Fruit fly (Drosophila melanogaster) whole organism, embryonic: ENCODE data around the gene Sps2.
A peak's percentile ranks its signal among the peaks of the same experiment; 100 is the strongest.

Experiments used
- Ada2b ChIP-seq: fragments of 200-800 bp; sonication (Bioruptor generic); IDR thresholded peaks from 2 replicates; pipeline ENCODE4 v1.3.6; 2022; ENCODE audit warnings: missing biosample characterization, missing genetic modification characterization
- Asciz ChIP-seq: fragments of 200-800 bp; sonication (Bioruptor generic); optimal IDR thresholded peaks from 2 replicates; lab custom pipeline; 2017; ENCODE audit warnings: missing biosample characterization, mild to moderate bottlenecking, missing genetic modification characterization, missing genetic modification reagents
- Blimp-1 ChIP-seq: fragments of 200-800 bp; sonication (Bioruptor generic); optimal IDR thresholded peaks from 3 replicates; lab custom pipeline; 2018; ENCODE audit warnings: missing biosample characterization, missing genetic modification characterization, mild to moderate bottlenecking, moderate library complexity, missing genetic modification reagents
- CG11093 ChIP-seq: fragments of 200-800 bp; sonication (Bioruptor generic); IDR thresholded peaks from 3 replicates; pipeline ENCODE4 v1.3.6; 2022; ENCODE audit warnings: missing biosample characterization, missing genetic modification characterization
- CG11560 ChIP-seq: fragments of 200-800 bp; sonication (Bioruptor generic); IDR thresholded peaks from 3 replicates; pipeline ENCODE4 v1.3.6; 2022; ENCODE audit warnings: missing biosample characterization, missing genetic modification characterization
- CG13287 ChIP-seq: fragments of 200-800 bp; sonication (Bioruptor generic); IDR thresholded peaks from 2 replicates; pipeline ENCODE4 v1.3.6; 2022; ENCODE audit warnings: missing biosample characterization, missing genetic modification characterization; ENCODE audit not compliant: partially characterized antibody
- CG13424 ChIP-seq: fragments of 200-800 bp; sonication (Bioruptor generic); optimal IDR thresholded peaks from 2 replicates; lab custom pipeline; 2019; ENCODE audit warnings: missing biosample characterization, mild to moderate bottlenecking, missing genetic modification characterization, moderate library complexity
- CG14965 ChIP-seq: fragments of 200-800 bp; sonication (Bioruptor generic); optimal IDR thresholded peaks from 2 replicates; lab custom pipeline; 2016; ENCODE audit warnings: missing biosample characterization, missing genetic modification characterization, borderline replicate concordance
- CG1529 ChIP-seq: fragments of 200-800 bp; sonication (Bioruptor generic); optimal IDR thresholded peaks from 3 replicates; lab custom pipeline; 2018; ENCODE audit warnings: missing biosample characterization, missing genetic modification characterization
- CG16815 ChIP-seq: fragments of 200-800 bp; sonication (Bioruptor generic); optimal IDR thresholded peaks from 3 replicates; lab custom pipeline; 2017; ENCODE audit warnings: missing biosample characterization, mild to moderate bottlenecking, missing genetic modification characterization
- CG32532 ChIP-seq: fragments of 200-800 bp; sonication (Bioruptor generic); IDR thresholded peaks from 2 replicates; pipeline ENCODE4 v1.3.6; 2022; ENCODE audit warnings: missing biosample characterization, missing genetic modification characterization
- CG34376 ChIP-seq: fragments of 200-800 bp; sonication (Bioruptor generic); optimal IDR thresholded peaks from 2 replicates; lab custom pipeline; 2018; ENCODE audit warnings: missing biosample characterization, mild to moderate bottlenecking, missing genetic modification characterization
- CG3838 ChIP-seq: fragments of 200-800 bp; sonication (Bioruptor generic); optimal IDR thresholded peaks from 3 replicates; lab custom pipeline; 2016; ENCODE audit warnings: missing biosample characterization, missing genetic modification characterization
- CG4328 ChIP-seq: fragments of 200-800 bp; sonication (Bioruptor generic); optimal IDR thresholded peaks from 3 replicates; lab custom pipeline; 2017; ENCODE audit warnings: missing biosample characterization, missing genetic modification reagents, missing genetic modification characterization
- CG4820 ChIP-seq: fragments of 200-800 bp; sonication (Bioruptor generic); optimal IDR thresholded peaks from 3 replicates; lab custom pipeline; 2016; ENCODE audit warnings: missing biosample characterization, missing genetic modification characterization
- CG5180 ChIP-seq: fragments of 200-800 bp; sonication (Bioruptor generic); optimal IDR thresholded peaks from 3 replicates; lab custom pipeline; 2017; ENCODE audit warnings: missing biosample characterization, missing genetic modification characterization, mild to moderate bottlenecking, moderate library complexity, missing genetic modification reagents
- CG6854 ChIP-seq: fragments of 200-800 bp; sonication (Bioruptor generic); optimal IDR thresholded peaks from 3 replicates; lab custom pipeline; 2017; ENCODE audit warnings: missing biosample characterization, mild to moderate bottlenecking, missing genetic modification characterization
- CG7786 ChIP-seq: fragments of 200-800 bp; sonication (Bioruptor generic); optimal IDR thresholded peaks from 2 replicates; lab custom pipeline; 2016; ENCODE audit warnings: missing biosample characterization, missing genetic modification characterization
- CG7963 ChIP-seq: fragments of 200-800 bp; sonication (Bioruptor generic); IDR thresholded peaks from 3 replicates; pipeline ENCODE4 v1.3.6; 2022; ENCODE audit warnings: missing biosample characterization, missing genetic modification characterization; ENCODE audit not compliant: partially characterized antibody
- CG8478 ChIP-seq: fragments of >200 bp; optimal IDR thresholded peaks from 2 replicates; lab custom pipeline; 2018
- CG9215 ChIP-seq: fragments of 200-800 bp; sonication (Bioruptor generic); IDR thresholded peaks from 2 replicates; pipeline ENCODE4 v1.3.6; 2022; ENCODE audit warnings: missing biosample characterization, missing genetic modification characterization
- CG9932 ChIP-seq: fragments of 200-800 bp; sonication (Bioruptor generic); IDR thresholded peaks from 2 replicates; pipeline ENCODE4 v1.3.6; 2022; ENCODE audit warnings: missing biosample characterization, missing genetic modification characterization
- D ChIP-seq, 2 experiments: fragments of 200-800 bp in 1 of 2; fragments of >200 bp in 1 of 2; sonication (Bioruptor generic) in 1 of 2; optimal IDR thresholded peaks; 2 replicates in 1 of 2; 3 replicates in 1 of 2; lab custom pipeline; 2017; ENCODE audit warnings: mild to moderate bottlenecking in 1 of 2, missing biosample characterization in 1 of 2, missing genetic modification characterization in 1 of 2, missing genetic modification reagents in 1 of 2
- Dbx ChIP-seq: fragments of 200-800 bp; sonication (Bioruptor generic); IDR thresholded peaks from 3 replicates; pipeline ENCODE4 v1.3.6; 2022; ENCODE audit warnings: missing biosample characterization, missing genetic modification characterization
- Dip2 ChIP-seq: fragments of 200-800 bp; sonication (Bioruptor generic); IDR thresholded peaks from 2 replicates; pipeline ENCODE4 v1.3.6; 2022; ENCODE audit warnings: missing biosample characterization, missing genetic modification characterization
- Dip3 ChIP-seq: fragments of 200-800 bp; sonication (Bioruptor generic); optimal IDR thresholded peaks from 3 replicates; lab custom pipeline; 2016; ENCODE audit warnings: missing biosample characterization, missing genetic modification characterization
- H2.0 ChIP-seq: fragments of 200-800 bp; sonication (Bioruptor generic); IDR thresholded peaks from 2 replicates; pipeline ENCODE4 v1.3.6; 2022; ENCODE audit warnings: missing biosample characterization, missing genetic modification characterization
- Hr3 ChIP-seq: fragments of 200-800 bp; sonication (Bioruptor generic); optimal IDR thresholded peaks from 3 replicates; lab custom pipeline; 2016; ENCODE audit warnings: missing biosample characterization, missing genetic modification characterization
- MESR4 ChIP-seq: fragments of 200-800 bp; sonication (Bioruptor generic); optimal IDR thresholded peaks from 2 replicates; lab custom pipeline; 2018; ENCODE audit warnings: missing biosample characterization, mild to moderate bottlenecking, missing genetic modification characterization, moderate library complexity
- Meics ChIP-seq: fragments of 200-800 bp; sonication (Bioruptor generic); optimal IDR thresholded peaks from 2 replicates; lab custom pipeline; 2017; ENCODE audit warnings: missing biosample characterization, mild to moderate bottlenecking, missing genetic modification characterization
- Mrtf ChIP-seq: fragments of 200-800 bp; sonication (Bioruptor generic); IDR thresholded peaks from 3 replicates; pipeline ENCODE4 v1.3.6; 2022; ENCODE audit warnings: missing biosample characterization, missing genetic modification characterization
- Neu2 ChIP-seq: fragments of 200-800 bp; sonication (Bioruptor generic); optimal IDR thresholded peaks from 3 replicates; lab custom pipeline; 2016; ENCODE audit warnings: missing biosample characterization, missing genetic modification characterization, borderline replicate concordance
- Rx ChIP-seq: fragments of 200-800 bp; sonication (Bioruptor generic); IDR thresholded peaks from 2 replicates; pipeline ENCODE4 v1.3.6; 2022; ENCODE audit warnings: missing biosample characterization, missing genetic modification characterization
- Trl ChIP-seq, 3 experiments: fragments of >200 bp in 2 of 3; fragments of 200-800 bp in 1 of 3; sonication (Bioruptor generic) in 1 of 3; optimal IDR thresholded peaks; 2 replicates in 1 of 3; 3 replicates in 2 of 3; lab custom pipeline; 2016 to 2017; ENCODE audit warnings: missing biosample characterization in 1 of 3, missing genetic modification characterization in 1 of 3
- al ChIP-seq: fragments of 200-800 bp; sonication (Bioruptor generic); IDR thresholded peaks from 2 replicates; pipeline ENCODE4 v1.3.6; 2022; ENCODE audit warnings: missing biosample characterization, missing genetic modification characterization
- amos ChIP-seq: fragments of 200-800 bp; sonication (Bioruptor generic); IDR thresholded peaks from 2 replicates; pipeline ENCODE4 v1.3.6; 2022; ENCODE audit warnings: missing biosample characterization, missing genetic modification characterization; ENCODE audit not compliant: partially characterized antibody
- da ChIP-seq: fragments of 200-800 bp; sonication (Bioruptor generic); optimal IDR thresholded peaks from 2 replicates; lab custom pipeline; 2016; ENCODE audit warnings: missing biosample characterization, missing genetic modification characterization
- disco-r ChIP-seq: fragments of 200-800 bp; sonication (Bioruptor generic); optimal IDR thresholded peaks from 2 replicates; lab custom pipeline; 2016; ENCODE audit warnings: missing biosample characterization, missing genetic modification characterization
- dm ChIP-seq: fragments of 200-800 bp; sonication (Bioruptor generic); optimal IDR thresholded peaks from 3 replicates; lab custom pipeline; 2016; ENCODE audit warnings: missing biosample characterization, missing genetic modification characterization
- fd3F ChIP-seq: fragments of 200-800 bp; sonication (Bioruptor generic); optimal IDR thresholded peaks from 2 replicates; lab custom pipeline; 2018; ENCODE audit warnings: missing biosample characterization, mild to moderate bottlenecking, missing genetic modification characterization, moderate library complexity
- hbn ChIP-seq: fragments of 200-800 bp; sonication (Bioruptor generic); IDR thresholded peaks from 2 replicates; pipeline ENCODE4 v1.3.6; 2022; ENCODE audit warnings: missing biosample characterization, missing genetic modification characterization; ENCODE audit not compliant: partially characterized antibody
- pnt ChIP-seq: fragments of 200-800 bp; sonication (Bioruptor generic); optimal IDR thresholded peaks from 3 replicates; lab custom pipeline; 2016; ENCODE audit warnings: missing biosample characterization, missing genetic modification characterization
- prd ChIP-seq, 3 experiments: fragments of >200 bp in 2 of 3; fragments of 200-800 bp in 1 of 3; sonication (Bioruptor generic) in 1 of 3; optimal IDR thresholded peaks in 2 of 3; IDR thresholded peaks in 1 of 3; 2 replicates in 2 of 3; 3 replicates in 1 of 3; pipeline versions ENCODE4 v1.3.6 to Lab custom; 2017 to 2022; ENCODE audit warnings: missing biosample characterization in 1 of 3, missing genetic modification characterization in 1 of 3
- rib ChIP-seq: fragments of 200-800 bp; sonication (Bioruptor generic); IDR thresholded peaks from 2 replicates; pipeline ENCODE4 v1.3.6; 2022; ENCODE audit warnings: missing biosample characterization, missing genetic modification characterization
- sens-2 ChIP-seq: fragments of 200-800 bp; sonication (Bioruptor generic); IDR thresholded peaks from 2 replicates; pipeline ENCODE4 v1.3.6; 2022; ENCODE audit warnings: missing biosample characterization, missing genetic modification characterization
- seq ChIP-seq: fragments of 200-800 bp; sonication (Bioruptor generic); IDR thresholded peaks from 2 replicates; pipeline ENCODE4 v1.3.6; 2022; ENCODE audit warnings: missing biosample characterization, missing genetic modification characterization
- sim ChIP-seq: fragments of 200-800 bp; sonication (Bioruptor generic); IDR thresholded peaks from 2 replicates; pipeline ENCODE4 v1.3.6; 2022; ENCODE audit warnings: missing biosample characterization, missing genetic modification characterization
- tap ChIP-seq: fragments of 200-800 bp; optimal IDR thresholded peaks from 3 replicates; lab custom pipeline; 2019; ENCODE audit warnings: missing biosample characterization, mild to moderate bottlenecking, missing genetic modification characterization, moderate library complexity
- tio ChIP-seq: fragments of 200-800 bp; sonication (Bioruptor generic); optimal IDR thresholded peaks from 2 replicates; lab custom pipeline; 2017; ENCODE audit warnings: missing biosample characterization, missing genetic modification characterization, inconsistent platforms
- tx ChIP-seq: fragments of 200-800 bp; sonication (Bioruptor generic); optimal IDR thresholded peaks from 2 replicates; lab custom pipeline; 2016; ENCODE audit warnings: missing biosample characterization, missing genetic modification characterization

The Sps2 gene

DNA sequence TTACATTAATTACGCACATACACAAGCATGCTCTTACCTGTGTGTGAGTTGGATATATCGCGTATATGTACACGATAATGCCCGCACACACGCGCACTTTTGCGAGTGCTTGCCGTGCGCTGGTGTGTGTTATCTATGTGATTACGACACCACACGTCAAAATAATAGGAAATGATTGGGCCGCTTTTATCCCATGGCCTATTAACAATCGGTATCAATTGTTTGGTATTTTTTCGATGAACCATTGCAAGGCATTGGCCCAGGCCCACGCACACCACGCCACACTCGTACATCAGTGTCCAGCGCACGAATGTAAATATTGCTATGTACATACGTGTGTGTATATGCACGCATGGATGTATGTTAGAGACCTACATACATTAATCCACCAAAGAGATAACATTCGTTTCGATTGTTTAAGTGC, 7.5 kb upstream of the Sps2 start (continued):
- TF ChIP-seq Ada2b (no peak), CG6854 (GFP tag; lab: Kevin White, UChicago) (peak; percentile 71), Dip2 (GFP tag; lab: Robert Waterston, UW) (no peak), CG13424 (tag; lab: Kevin White, UChicago) (peak; percentile 56), tio (GFP tag; lab: Kevin White, UChicago) (no peak), tap (tag; lab: Kevin White, UChicago) (peak; percentile 34), CG11560 (tag; lab: Robert Waterston, UW) (no peak), CG13287 (GFP tag; lab: Robert Waterston, UW) (peak; percentile 81), CG9215 (no peak), Trl (optimal IDR thresholded peaks at IDR 0.05; lab: Kevin White, UChicago) (peak in 1 of 2 experiments; percentile 31), Trl (GFP tag; optimal IDR thresholded peaks at IDR 0.05; lab: Kevin White, UChicago) (peak; percentile 45), CG9932 (GFP tag; lab: Robert Waterston, UW) (peak; percentile 78; the same call in 1 of the 2 replicates), CG16815 (GFP tag; lab: Kevin White, UChicago) (no peak), Rx (GFP tag; lab: Robert Waterston, UW) (no peak), sens-2 (no peak), da (GFP tag; lab: Kevin White, UChicago) (no peak), D (optimal IDR thresholded peaks at IDR 0.05; lab: Kevin White, UChicago) (peak; percentile 92), D (GFP tag; optimal IDR thresholded peaks at IDR 0.05; lab: Kevin White, UChicago) (peak; percentile 31), Meics (GFP tag; lab: Kevin White, UChicago) (peak; percentile 66), CG14965 (GFP tag; lab: Kevin White, UChicago) (no peak), MESR4 (GFP tag; lab: Kevin White, UChicago) (peak; percentile 70), Asciz (peak; percentile 69), CG4820 (peak; percentile 2), amos (GFP tag; lab: Robert Waterston, UW) (no peak; the same call in 1 of the 2 replicates), pnt (GFP tag; lab: Kevin White, UChicago) (peak; percentile 27), CG8478 (lab: Kevin White, UChicago) (no peak), Hr3 (GFP tag; lab: Kevin White, UChicago) (peak; percentile 6), dm (GFP tag; lab: Kevin White, UChicago) (peak; percentile 50), Dip3 (GFP tag; lab: Kevin White, UChicago) (no peak), CG1529 (GFP tag; lab: Kevin White, UChicago) (peak; percentile 62), CG3838 (GFP tag; lab: Kevin White, UChicago) (no peak), seq (GFP tag; lab: Robert Waterston, UW) (no peak), CG5180 (GFP tag; lab: Kevin White, UChicago) (peak; percentile 65), Mrtf (GFP tag; lab: Robert Waterston, UW) (no peak), fd3F (peak; percentile 24), H2.0 (GFP tag; lab: Robert Waterston, UW) (no peak), CG34376 (GFP tag; lab: Kevin White, UChicago) (peak; percentile 99), Blimp-1 (GFP tag; lab: Kevin White, UChicago) (no peak), CG7786 (GFP tag; lab: Kevin White, UChicago) (peak; percentile 30), disco-r (peak; percentile 24), CG32532 (GFP tag; lab: Robert Waterston, UW) (peak; percentile 76; the same call in 1 of the 2 replicates), Neu2 (GFP tag; lab: Kevin White, UChicago) (no peak), CG4328 (peak; percentile 88), hbn (GFP tag; lab: Robert Waterston, UW) (peak; percentile 61), Dbx (GFP tag; lab: Robert Waterston, UW) (peak; percentile 81; the same call in 2 of the 3 replicates), prd (optimal IDR thresholded peaks at IDR 0.05; lab: Kevin White, UChicago) (no peak), prd (GFP tag; IDR thresholded peaks at IDR 0.05; lab: Robert Waterston, UW) (no peak; the same call in 1 of the 3 replicates), CG11093 (no peak), CG7963 (no peak), sim (no peak), tx (GFP tag; lab: Kevin White, UChicago) (no peak), al (GFP tag; lab: Robert Waterston, UW) (no peak), rib (GFP tag; lab: Robert Waterston, UW) (peak; percentile 79; the same call in 1 of the 2 replicates)
